Fruit fly (Drosophila melanogaster) whole organism, adult: ENCODE results near the gene Ssk.

Source experiments
- CG11617 ChIP-seq: fragments of 200-800 bp; sonication (Bioruptor generic); optimal IDR thresholded peaks from 2 replicates; lab custom pipeline; 2017; ENCODE audit warnings: mild to moderate bottlenecking, missing biosample characterization, missing genetic modification reagents, missing genetic modification characterization
- CG1620 ChIP-seq: fragments of 200-800 bp; sonication (Bioruptor generic); optimal IDR thresholded peaks from 2 replicates; lab custom pipeline; 2016; ENCODE audit warnings: missing biosample characterization, missing genetic modification characterization
- CG33017 ChIP-seq: fragments of 200-800 bp; sonication (Bioruptor generic); optimal IDR thresholded peaks from 2 replicates; lab custom pipeline; 2018; ENCODE audit warnings: missing biosample characterization, mild to moderate bottlenecking, missing genetic modification characterization, moderate library complexity
- CG5204 ChIP-seq: fragments of 200-800 bp; sonication (Bioruptor generic); optimal IDR thresholded peaks from 2 replicates; lab custom pipeline; 2016; ENCODE audit warnings: missing biosample characterization, missing genetic modification characterization
- CG7101 ChIP-seq: fragments of 200-800 bp; sonication (Bioruptor generic); optimal IDR thresholded peaks from 2 replicates; lab custom pipeline; 2018; ENCODE audit warnings: missing biosample characterization, mild to moderate bottlenecking, missing genetic modification characterization, moderate library complexity
- Clk ChIP-seq: fragments of 200-800 bp; sonication (Bioruptor generic); optimal IDR thresholded peaks from 2 replicates; lab custom pipeline; 2017; ENCODE audit warnings: missing biosample characterization, missing genetic modification characterization
- Hr96 ChIP-seq: fragments of 200-800 bp; sonication (Bioruptor generic); optimal IDR thresholded peaks from 2 replicates; lab custom pipeline; 2016; ENCODE audit warnings: missing biosample characterization, missing genetic modification characterization
- kay ChIP-seq: fragments of 200-800 bp; sonication (Bioruptor generic); peaks from one replicate; lab custom pipeline; 2016; ENCODE audit warnings: missing biosample characterization, missing genetic modification characterization, borderline replicate concordance
- pad ChIP-seq: fragments of 200-800 bp; sonication (Bioruptor generic); optimal IDR thresholded peaks from 3 replicates; lab custom pipeline; 2017; ENCODE audit warnings: missing biosample characterization, missing genetic modification characterization, mild to moderate bottlenecking, moderate library complexity, missing genetic modification reagents
- tj ChIP-seq: fragments of 200-800 bp; sonication (Bioruptor generic); optimal IDR thresholded peaks from 3 replicates; lab custom pipeline; 2017; ENCODE audit warnings: missing biosample characterization, mild to moderate bottlenecking, missing genetic modification characterization, moderate library complexity

DNA sequence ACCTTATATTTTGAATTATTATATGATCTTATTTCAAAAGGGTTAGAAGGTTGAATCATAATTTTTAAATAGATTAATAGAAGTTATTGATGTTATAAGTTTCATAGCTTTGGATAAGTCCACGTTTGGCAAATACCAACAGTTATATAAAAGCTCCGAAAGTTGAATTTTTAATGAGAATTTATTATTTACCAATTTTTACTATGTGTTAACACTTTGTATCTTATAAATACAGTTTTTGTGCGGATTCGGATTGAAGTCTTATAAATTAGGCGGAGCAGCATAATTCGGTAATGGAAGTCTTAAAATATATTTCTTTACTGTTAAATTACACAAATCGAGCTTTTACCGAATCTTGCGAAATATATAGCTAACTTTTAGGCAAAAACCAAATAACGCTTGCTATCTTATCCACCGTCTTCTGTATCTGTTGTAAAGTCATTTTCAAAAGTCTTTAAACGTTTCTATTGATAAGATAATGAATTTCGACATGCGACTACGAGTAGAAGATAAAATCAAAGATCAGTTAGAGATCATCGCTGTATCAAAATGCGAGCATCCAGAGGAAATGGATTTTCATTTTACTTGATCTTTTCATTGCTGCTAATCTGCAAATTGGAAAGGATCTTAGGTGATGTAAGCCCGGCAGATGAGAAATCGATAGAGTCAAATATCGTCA lies 11.4 kb downstream of the Ssk start, which contains the start of gene CG42833:
- no peak for TF ChIP-seq pad (GFP tag; lab: Kevin White, UChicago)
- no peak for TF ChIP-seq Hr96 (GFP tag; lab: Kevin White, UChicago)
- TF ChIP-seq CG5204, result no peak
- TF ChIP-seq CG7101 (tag; lab: Kevin White, UChicago), result no peak
- TF ChIP-seq Clk (GFP tag; lab: Kevin White, UChicago), result no peak
- TF ChIP-seq CG1620, result no peak
- no peak for TF ChIP-seq tj (GFP tag; lab: Kevin White, UChicago)
- TF ChIP-seq kay (GFP tag; lab: Kevin White, UChicago), result peak; percentile 93
- no peak for TF ChIP-seq CG11617 (GFP tag; lab: Kevin White, UChicago)
- no peak for TF ChIP-seq CG33017 (tag; lab: Kevin White, UChicago)
